Worm (Caenorhabditis elegans): Measurements from ENCODE around the gene C49C3.11.
A peak's percentile ranks its signal among the peaks of the same experiment; 100 is the strongest.

- TF ChIP-seq mab-5 (tag; optimal IDR thresholded peaks at IDR 0.05) (no peak), zip-8 (tag; optimal IDR thresholded peaks at IDR 0.05) (no peak), sem-2 (GFP tag; optimal IDR thresholded peaks at IDR 0.05) (no peak), bed-3 (GFP tag; optimal IDR thresholded peaks at IDR 0.05) (no peak), unc-62 (GFP tag; optimal IDR thresholded peaks at IDR 0.05) (no peak), nhr-2 (tag; optimal IDR thresholded peaks at IDR 0.05) (no peak), nhr-28 (tag; optimal IDR thresholded peaks at IDR 0.05) (no peak), elt-1 (tag; optimal IDR thresholded peaks at IDR 0.05; ENCODE audit: borderline replicate concordance, insufficient read depth) (no peak), ceh-83 (GFP tag; optimal IDR thresholded peaks at IDR 0.05) (no peak), lin-13 (tag; optimal IDR thresholded peaks at IDR 0.05) (no peak), unc-39 (tag; optimal IDR thresholded peaks at IDR 0.05) (no peak), mep-1 (tag; optimal IDR thresholded peaks at IDR 0.05) (peak; percentile 22), ces-1 (GFP tag; optimal IDR thresholded peaks at IDR 0.05) (peak; percentile 41), ceh-43 (GFP tag; optimal IDR thresholded peaks at IDR 0.05) (no peak)
Observed at ce11 chrIV:17380061-17380680, 36.6 kb downstream of the C49C3.11 start, which contains the start of the genes C30H6.9 and dlat-2.

Measured in whole organism, mixed stage, embryonic.